Worm (Caenorhabditis elegans): Measurements from ENCODE around the gene gur-3.

gur-3 gene

ce11 chrX:10358083-10358482 is 48.0 kb downstream of the gur-3 start, which contains the start of gene efhc-1:
efhc-1 (plus strand) TSS chrX:10358383.
- no peak for TF ChIP-seq unc-62 (GFP tag; optimal IDR thresholded peaks at IDR 0.05)

- no peak for TF ChIP-seq unc-62 (GFP tag; optimal IDR thresholded peaks at IDR 0.05)
Measured at ce11 chrX:10355650-10356049, 50.5 kb downstream of the gur-3 start, which contains the start of gene R07E3.7. R07E3.7 (minus strand) TSS chrX:10355750.

ce11 chrX:10353857-10354256 is 52.2 kb downstream of the gur-3 start:
- no peak for TF ChIP-seq unc-62 (GFP tag; optimal IDR thresholded peaks at IDR 0.05)
